Worm (Caenorhabditis elegans): Measurements from ENCODE around the gene abu-8.

The abu-8 gene

DNA sequence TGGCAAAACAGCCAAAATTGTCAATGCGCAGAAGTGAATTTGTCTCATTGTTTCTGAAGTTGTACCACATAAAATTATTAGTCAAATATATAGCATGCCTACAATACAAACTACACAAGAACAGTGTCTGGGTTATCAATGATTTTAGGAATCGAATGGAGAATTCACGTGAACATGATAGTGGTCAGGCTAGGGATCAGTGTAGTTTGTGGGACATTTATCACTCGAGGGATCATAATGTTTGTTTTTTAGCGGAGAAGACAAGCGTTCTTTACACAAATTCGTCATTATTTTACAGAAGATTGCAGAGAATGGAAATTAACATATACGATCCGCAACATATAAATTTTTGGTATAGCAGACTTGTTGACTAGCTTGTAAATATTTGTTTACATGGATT is 17.2 kb downstream of the abu-8 start, which contains the start of gene ugt-51:
Gene ugt-51 (minus strand): TSS at position 101 of the 400 bp plus-strand sequence.
- TF ChIP-seq B0310.2 (tag; optimal IDR thresholded peaks at IDR 0.05) (no peak), ets-7 (tag; optimal IDR thresholded peaks at IDR 0.05) (no peak), flt-1 (GFP tag; IDR thresholded peaks at IDR 0.05) (no peak), ama-1 (optimal IDR thresholded peaks at IDR 0.05) (no peak), tbx-37 (GFP tag; conservative IDR thresholded peaks at IDR 0.05) (no peak), pes-1 (GFP tag; IDR thresholded peaks at IDR 0.05) (no peak), tbx-11 (GFP tag; IDR thresholded peaks at IDR 0.05) (no peak), hmbx-1 (tag; optimal IDR thresholded peaks at IDR 0.05) (no peak), hnd-1 (tag; optimal IDR thresholded peaks at IDR 0.05) (no peak), scrt-1 (GFP tag; IDR thresholded peaks at IDR 0.05) (no peak)

DNA sequence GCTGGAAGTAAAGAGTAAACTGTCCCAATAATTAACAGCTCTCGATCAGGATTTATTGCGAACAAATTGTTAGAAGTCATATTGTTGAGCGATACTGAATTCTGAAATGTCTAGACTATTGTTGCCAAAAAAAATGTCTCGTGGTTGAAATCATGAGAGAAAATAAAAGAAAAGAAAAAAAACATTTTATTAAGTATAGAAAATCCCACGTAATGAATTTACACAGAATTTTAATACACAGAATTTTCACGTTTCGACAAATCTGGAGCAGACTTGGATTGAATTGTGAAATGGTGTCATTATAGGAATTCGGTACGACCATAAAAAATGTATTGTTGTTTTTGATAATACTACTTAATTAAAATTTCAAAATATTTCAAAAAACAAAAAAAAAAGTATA is 21.6 kb downstream of the abu-8 start, which contains the start of gene srt-65:
Gene srt-65 (minus strand): TSS at position 101 of the 400 bp plus-strand sequence.
- TF ChIP-seq flt-1 (GFP tag; IDR thresholded peaks at IDR 0.05) (no peak), pes-1 (GFP tag; IDR thresholded peaks at IDR 0.05) (no peak), hmg-4 (GFP tag; optimal IDR thresholded peaks at IDR 0.05) (no peak), tbx-11 (GFP tag; IDR thresholded peaks at IDR 0.05) (no peak), aly-1 (tag; optimal IDR thresholded peaks at IDR 0.05) (no peak), hmbx-1 (tag; optimal IDR thresholded peaks at IDR 0.05) (no peak), sea-1 (GFP tag; conservative IDR thresholded peaks at IDR 0.05) (no peak), ets-7 (tag; optimal IDR thresholded peaks at IDR 0.05) (no peak), B0310.2 (tag; optimal IDR thresholded peaks at IDR 0.05) (no peak), tra-4 (tag; optimal IDR thresholded peaks at IDR 0.05) (no peak), tbx-37 (GFP tag; conservative IDR thresholded peaks at IDR 0.05) (no peak), ama-1 (optimal IDR thresholded peaks at IDR 0.05) (no peak), ceh-36 (tag; optimal IDR thresholded peaks at IDR 0.05) (no peak)

DNA sequence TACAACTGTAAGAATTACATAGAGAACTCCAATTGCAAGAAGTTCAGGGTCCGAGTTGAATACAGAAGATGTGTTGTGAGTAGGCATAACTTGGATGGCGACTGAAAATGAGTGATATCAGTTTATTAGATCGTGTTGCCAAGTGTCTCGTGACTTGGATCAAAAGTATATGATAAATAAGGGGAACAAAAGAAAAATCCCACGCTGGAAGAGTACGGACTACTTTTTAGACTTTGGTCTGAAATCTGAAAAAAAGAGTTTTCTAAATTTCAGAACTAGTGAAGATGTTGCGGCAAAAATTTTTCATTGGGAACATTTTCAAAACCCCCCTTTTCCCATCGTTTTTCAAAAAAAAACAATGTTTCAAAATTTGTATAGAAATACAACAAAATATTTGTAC is 24.8 kb downstream of the abu-8 start, which contains the start of gene srt-64:
Gene srt-64 (minus strand): TSS at position 101 of the 400 bp plus-strand sequence.
- TF ChIP-seq scrt-1 (GFP tag; IDR thresholded peaks at IDR 0.05): no peak
- no peak for TF ChIP-seq flt-1 (GFP tag; IDR thresholded peaks at IDR 0.05)
- no peak for TF ChIP-seq tbx-11 (GFP tag; IDR thresholded peaks at IDR 0.05)
- TF ChIP-seq hmbx-1 (tag; optimal IDR thresholded peaks at IDR 0.05): no peak
- TF ChIP-seq ceh-36 (tag; optimal IDR thresholded peaks at IDR 0.05): no peak
- TF ChIP-seq tra-4 (tag; optimal IDR thresholded peaks at IDR 0.05): no peak
- TF ChIP-seq ceh-13 (GFP tag; optimal IDR thresholded peaks at IDR 0.05): no peak
- TF ChIP-seq tbx-37 (GFP tag; conservative IDR thresholded peaks at IDR 0.05): no peak
- no peak for TF ChIP-seq aly-1 (tag; optimal IDR thresholded peaks at IDR 0.05)
- TF ChIP-seq pes-1 (GFP tag; IDR thresholded peaks at IDR 0.05): no peak
- no peak for TF ChIP-seq ama-1 (optimal IDR thresholded peaks at IDR 0.05)
- no peak for TF ChIP-seq hnd-1 (tag; optimal IDR thresholded peaks at IDR 0.05)
- TF ChIP-seq B0310.2 (tag; optimal IDR thresholded peaks at IDR 0.05): no peak
- no peak for TF ChIP-seq hmg-4 (GFP tag; optimal IDR thresholded peaks at IDR 0.05)
- TF ChIP-seq F13C5.2 (tag; optimal IDR thresholded peaks at IDR 0.05): no peak
- TF ChIP-seq sea-1 (GFP tag; conservative IDR thresholded peaks at IDR 0.05): no peak

DNA sequence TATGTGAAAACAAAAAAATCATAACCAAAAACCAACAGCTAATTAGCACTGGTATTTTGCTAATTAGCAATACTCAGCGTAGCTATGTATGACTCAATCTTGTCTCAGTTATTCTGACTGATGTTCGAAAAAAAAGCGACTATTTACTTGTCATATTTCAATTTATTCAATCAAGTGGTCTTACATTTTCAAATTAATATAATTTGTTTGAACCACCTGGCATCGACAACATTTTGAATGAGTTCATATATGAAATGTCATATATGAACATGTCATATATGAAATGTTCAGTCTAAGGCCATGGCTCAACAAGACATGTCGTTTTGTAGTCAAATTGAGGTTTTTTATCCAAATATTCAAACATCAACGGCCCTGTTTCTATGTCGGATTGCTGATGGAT is 29.0 kb downstream of the abu-8 start, which contains the start of gene srw-140:
Gene srw-140 (plus strand): TSS at position 301 of the 400 bp plus-strand sequence.
- no peak for TF ChIP-seq sea-1 (GFP tag; conservative IDR thresholded peaks at IDR 0.05)
- no peak for TF ChIP-seq hmg-4 (GFP tag; optimal IDR thresholded peaks at IDR 0.05)
- no peak for TF ChIP-seq tbx-37 (GFP tag; conservative IDR thresholded peaks at IDR 0.05)
- TF ChIP-seq ets-7 (tag; optimal IDR thresholded peaks at IDR 0.05): no peak
- no peak for TF ChIP-seq scrt-1 (GFP tag; IDR thresholded peaks at IDR 0.05)
- no peak for TF ChIP-seq hmbx-1 (tag; optimal IDR thresholded peaks at IDR 0.05)
- no peak for TF ChIP-seq ceh-36 (tag; optimal IDR thresholded peaks at IDR 0.05)
- TF ChIP-seq ama-1 (optimal IDR thresholded peaks at IDR 0.05): no peak
- TF ChIP-seq aly-1 (tag; optimal IDR thresholded peaks at IDR 0.05): no peak
- no peak for TF ChIP-seq ceh-13 (GFP tag; optimal IDR thresholded peaks at IDR 0.05)
- no peak for TF ChIP-seq hnd-1 (tag; optimal IDR thresholded peaks at IDR 0.05)
- no peak for TF ChIP-seq B0310.2 (tag; optimal IDR thresholded peaks at IDR 0.05)

DNA sequence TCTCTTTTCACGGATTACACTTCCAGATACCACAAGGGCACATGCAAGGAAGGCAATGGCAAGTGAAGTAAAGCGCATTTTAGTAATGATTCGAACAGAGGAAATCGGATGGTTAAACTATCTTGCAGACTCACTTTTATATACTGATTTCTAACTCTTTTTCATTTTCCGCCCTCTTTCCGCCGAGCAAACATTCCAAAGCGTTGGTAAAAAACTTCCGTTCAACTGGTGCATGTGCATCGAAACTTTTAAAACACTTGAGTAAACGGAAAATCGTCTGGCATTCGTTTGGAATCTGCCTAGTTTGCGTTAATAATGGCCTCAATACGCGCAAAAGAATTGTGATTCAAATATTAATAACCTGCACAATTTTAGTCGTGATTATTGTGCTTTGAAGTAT is 29.7 kb downstream of the abu-8 start, which contains the start of gene abu-7:
Gene abu-7 (minus strand): TSS at position 101 of the 400 bp plus-strand sequence.
- TF ChIP-seq ama-1 (optimal IDR thresholded peaks at IDR 0.05): no peak
- no peak for TF ChIP-seq tbx-37 (GFP tag; conservative IDR thresholded peaks at IDR 0.05)
- TF ChIP-seq ceh-13 (GFP tag; optimal IDR thresholded peaks at IDR 0.05): no peak
- TF ChIP-seq aly-1 (tag; optimal IDR thresholded peaks at IDR 0.05): no peak
- no peak for TF ChIP-seq flt-1 (GFP tag; IDR thresholded peaks at IDR 0.05)
- TF ChIP-seq sea-1 (GFP tag; conservative IDR thresholded peaks at IDR 0.05): no peak
- TF ChIP-seq pes-1 (GFP tag; IDR thresholded peaks at IDR 0.05): no peak
- no peak for TF ChIP-seq tbx-11 (GFP tag; IDR thresholded peaks at IDR 0.05)
- no peak for TF ChIP-seq tra-4 (tag; optimal IDR thresholded peaks at IDR 0.05)
- no peak for TF ChIP-seq hmg-4 (GFP tag; optimal IDR thresholded peaks at IDR 0.05)
- no peak for TF ChIP-seq hmbx-1 (tag; optimal IDR thresholded peaks at IDR 0.05)
- no peak for TF ChIP-seq ceh-36 (tag; optimal IDR thresholded peaks at IDR 0.05)
- TF ChIP-seq scrt-1 (GFP tag; IDR thresholded peaks at IDR 0.05): no peak
- TF ChIP-seq ets-7 (tag; optimal IDR thresholded peaks at IDR 0.05): no peak
- TF ChIP-seq B0310.2 (tag; optimal IDR thresholded peaks at IDR 0.05): no peak
- TF ChIP-seq F13C5.2 (tag; optimal IDR thresholded peaks at IDR 0.05): no peak

DNA sequence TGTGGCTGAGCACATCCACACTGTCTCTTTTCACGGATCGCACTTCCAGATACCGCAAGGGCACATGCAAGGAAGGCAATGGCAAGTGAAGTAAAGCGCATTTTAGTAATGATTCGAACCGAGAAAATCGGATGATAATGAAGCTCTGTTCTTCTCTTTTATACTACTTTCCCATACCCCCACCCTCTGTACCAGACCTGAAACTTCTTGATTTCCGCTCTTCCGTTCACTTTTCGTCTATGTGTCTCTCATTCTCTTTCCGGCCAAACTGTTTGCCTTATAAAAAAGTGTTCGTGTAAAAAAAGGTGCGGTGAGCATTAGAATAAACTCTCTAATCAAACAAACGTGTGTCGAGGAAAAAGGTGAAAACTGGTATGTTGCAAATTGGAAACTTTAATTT is 32.6 kb downstream of the abu-8 start, which contains the start of gene abu-6:
Gene abu-6 (minus strand): TSS at position 101 of the 400 bp plus-strand sequence.
- no peak for TF ChIP-seq sea-1 (GFP tag; conservative IDR thresholded peaks at IDR 0.05)

DNA sequence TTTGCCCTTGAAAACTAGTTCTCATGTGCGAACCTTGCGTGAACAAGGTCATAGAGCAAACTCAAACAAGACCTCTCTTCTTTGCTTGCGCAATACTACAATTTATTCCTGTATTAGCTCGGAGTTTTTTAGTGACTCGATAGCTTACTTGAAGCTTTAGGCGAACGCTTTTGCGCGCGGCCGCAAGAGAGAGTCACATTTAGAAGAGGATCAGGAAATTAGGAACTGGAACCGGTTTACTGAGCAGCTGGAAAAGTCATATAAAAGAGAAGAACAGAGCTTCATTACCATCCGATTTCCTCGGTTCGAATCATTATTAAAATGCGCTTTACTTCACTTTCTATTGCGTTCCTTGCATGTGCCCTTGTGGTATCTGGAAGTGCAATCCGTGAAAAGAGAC is 36.1 kb downstream of the abu-8 start, which contains the start of gene abu-15:
Gene abu-15 (plus strand): TSS at position 301 of the 400 bp plus-strand sequence.
- TF ChIP-seq aly-1 (tag; optimal IDR thresholded peaks at IDR 0.05) (no peak), ets-7 (tag; optimal IDR thresholded peaks at IDR 0.05) (no peak), tbx-37 (GFP tag; conservative IDR thresholded peaks at IDR 0.05) (no peak), ceh-13 (GFP tag; optimal IDR thresholded peaks at IDR 0.05) (no peak), ceh-36 (tag; optimal IDR thresholded peaks at IDR 0.05) (no peak), flt-1 (GFP tag; IDR thresholded peaks at IDR 0.05) (no peak)

DNA sequence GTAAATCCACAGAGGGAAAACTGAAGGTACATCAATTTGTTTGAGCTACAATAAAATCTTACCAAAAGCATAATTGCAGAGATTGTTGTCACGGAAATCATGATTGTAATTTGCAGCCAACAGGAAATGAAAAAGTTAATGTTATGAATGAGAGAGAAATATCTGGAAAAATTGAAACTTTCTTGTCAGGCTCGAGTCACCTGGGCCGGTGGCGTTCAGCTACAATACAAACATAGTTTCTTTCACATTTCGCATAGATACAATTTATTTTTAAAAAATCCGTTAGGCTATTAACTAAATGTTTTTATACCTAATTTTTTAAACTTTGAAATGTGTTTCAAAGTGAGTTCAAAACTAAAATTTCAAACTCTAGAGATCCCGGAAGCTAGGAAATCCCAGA is 36.7 kb downstream of the abu-8 start, which contains the start of gene srx-39:
Gene srx-39 (minus strand): TSS at position 101 of the 400 bp plus-strand sequence.
- no peak for TF ChIP-seq ceh-13 (GFP tag; optimal IDR thresholded peaks at IDR 0.05)
- TF ChIP-seq ama-1 (optimal IDR thresholded peaks at IDR 0.05): no peak
- no peak for TF ChIP-seq scrt-1 (GFP tag; IDR thresholded peaks at IDR 0.05)
- no peak for TF ChIP-seq hnd-1 (tag; optimal IDR thresholded peaks at IDR 0.05)
- no peak for TF ChIP-seq aly-1 (tag; optimal IDR thresholded peaks at IDR 0.05)
- TF ChIP-seq ets-7 (tag; optimal IDR thresholded peaks at IDR 0.05): no peak
- no peak for TF ChIP-seq tra-4 (tag; optimal IDR thresholded peaks at IDR 0.05)
- TF ChIP-seq hmbx-1 (tag; optimal IDR thresholded peaks at IDR 0.05): no peak
- TF ChIP-seq ceh-36 (tag; optimal IDR thresholded peaks at IDR 0.05): no peak
- no peak for TF ChIP-seq pes-1 (GFP tag; IDR thresholded peaks at IDR 0.05)
- TF ChIP-seq hmg-4 (GFP tag; optimal IDR thresholded peaks at IDR 0.05): no peak
- no peak for TF ChIP-seq flt-1 (GFP tag; IDR thresholded peaks at IDR 0.05)
- TF ChIP-seq tbx-37 (GFP tag; conservative IDR thresholded peaks at IDR 0.05): no peak
- no peak for TF ChIP-seq tbx-11 (GFP tag; IDR thresholded peaks at IDR 0.05)
- TF ChIP-seq sea-1 (GFP tag; conservative IDR thresholded peaks at IDR 0.05): no peak

Data from whole organism, early embryonic.